Fruit fly (Drosophila melanogaster) whole organism, embryonic: ENCODE data around the gene CG7335.
A peak's percentile ranks its signal among the peaks of the same experiment; 100 is the strongest.

Experiments
- Abd-B ChIP-seq: fragments of 200-800 bp; sonication (Bioruptor generic); optimal IDR thresholded peaks from 2 replicates; lab custom pipeline; 2018; ENCODE audit warnings: missing biosample characterization, mild to moderate bottlenecking, missing genetic modification characterization, moderate library complexity
- Adf1 ChIP-seq: fragments of 200-800 bp; sonication (Bioruptor generic); IDR thresholded peaks from 2 replicates; pipeline ENCODE4 v1.3.6; 2022; ENCODE audit warnings: missing biosample characterization, missing genetic modification characterization
- CG12942 ChIP-seq: fragments of 200-800 bp; sonication (Bioruptor generic); optimal IDR thresholded peaks from 3 replicates; lab custom pipeline; 2016; ENCODE audit warnings: missing biosample characterization, missing genetic modification characterization
- CG13287 ChIP-seq: fragments of 200-800 bp; sonication (Bioruptor generic); IDR thresholded peaks from 2 replicates; pipeline ENCODE4 v1.3.6; 2022; ENCODE audit warnings: missing biosample characterization, missing genetic modification characterization; ENCODE audit not compliant: partially characterized antibody
- CG13894 ChIP-seq: fragments of 200-800 bp; sonication (Bioruptor generic); optimal IDR thresholded peaks from 3 replicates; lab custom pipeline; 2018; ENCODE audit warnings: missing biosample characterization, mild to moderate bottlenecking, missing genetic modification characterization, moderate library complexity
- CG15269 ChIP-seq: fragments of 200-800 bp; sonication (Bioruptor generic); optimal IDR thresholded peaks from 2 replicates; lab custom pipeline; 2018; ENCODE audit warnings: missing biosample characterization, mild to moderate bottlenecking, missing genetic modification characterization, moderate library complexity
- CG1647 ChIP-seq: fragments of 200-800 bp; sonication (Bioruptor generic); optimal IDR thresholded peaks from 3 replicates; lab custom pipeline; 2016; ENCODE audit warnings: missing biosample characterization, missing genetic modification characterization
- CG16813 ChIP-seq: fragments of 200-800 bp; sonication (Bioruptor generic); IDR thresholded peaks from 3 replicates; pipeline ENCODE4 v1.3.6; 2022; ENCODE audit warnings: missing biosample characterization, missing genetic modification characterization; ENCODE audit not compliant: partially characterized antibody
- CG17829 ChIP-seq: fragments of 200-800 bp; optimal IDR thresholded peaks from 2 replicates; lab custom pipeline; 2019; ENCODE audit warnings: missing biosample characterization, mild to moderate bottlenecking, missing genetic modification characterization, moderate library complexity
- CG18619 ChIP-seq: fragments of 200-800 bp; sonication (Bioruptor generic); optimal IDR thresholded peaks from 3 replicates; lab custom pipeline; 2017; ENCODE audit warnings: missing biosample characterization, mild to moderate bottlenecking, missing genetic modification characterization
- CG2199 ChIP-seq: fragments of 200-800 bp; sonication (Bioruptor generic); IDR thresholded peaks from 3 replicates; pipeline ENCODE4 v1.3.6; 2022; ENCODE audit warnings: missing biosample characterization, missing genetic modification characterization
- CG32772 ChIP-seq: fragments of 200-800 bp; sonication (Bioruptor generic); IDR thresholded peaks from 2 replicates; pipeline ENCODE4 v1.3.6; 2022; ENCODE audit warnings: missing biosample characterization, missing genetic modification characterization
- CG34422 ChIP-seq: fragments of 200-800 bp; sonication (Bioruptor generic); IDR thresholded peaks from 3 replicates; pipeline ENCODE4 v1.3.6; 2022; ENCODE audit warnings: missing biosample characterization, missing genetic modification characterization
- CG3726 ChIP-seq: fragments of 200-800 bp; sonication (Bioruptor generic); IDR thresholded peaks from 3 replicates; pipeline ENCODE4, ENCODE4 v1.3.6; 2022; ENCODE audit warnings: missing biosample characterization, missing genetic modification characterization
- CG3847 ChIP-seq: fragments of 200-800 bp; sonication (Bioruptor generic); IDR thresholded peaks from 2 replicates; pipeline ENCODE4 v1.3.6; 2022; ENCODE audit warnings: missing biosample characterization, missing genetic modification characterization
- CG42726 ChIP-seq: fragments of 200-800 bp; sonication (Bioruptor generic); IDR thresholded peaks from 2 replicates; pipeline ENCODE4 v1.3.6; 2022; ENCODE audit warnings: missing biosample characterization, missing genetic modification characterization; ENCODE audit not compliant: partially characterized antibody
- CG6791 ChIP-seq: fragments of 200-800 bp; sonication (Bioruptor generic); IDR thresholded peaks from 3 replicates; pipeline ENCODE4 v1.3.6; 2022; ENCODE audit warnings: missing biosample characterization, missing genetic modification characterization; ENCODE audit not compliant: partially characterized antibody
- CG8290 ChIP-seq, 3 experiments: fragments of 200-800 bp; sonication (Bioruptor generic); optimal IDR thresholded peaks; 2 replicates each; lab custom pipeline; 2016 to 2019; ENCODE audit warnings: missing biosample characterization in 3 of 3, missing genetic modification characterization in 3 of 3, mild to moderate bottlenecking in 2 of 3, moderate library complexity in 1 of 3
- CG9876 ChIP-seq: fragments of 200-800 bp; sonication (Bioruptor generic); optimal IDR thresholded peaks from 2 replicates; lab custom pipeline; 2016; ENCODE audit warnings: missing biosample characterization, missing genetic modification characterization
- CTCF ChIP-seq: fragments of 200-800 bp; sonication (Bioruptor generic); optimal IDR thresholded peaks from 2 replicates; lab custom pipeline; 2017; ENCODE audit warnings: missing biosample characterization, mild to moderate bottlenecking, missing genetic modification characterization, moderate library complexity
- CoRest ChIP-seq: fragments of 200-800 bp; sonication (Bioruptor generic); optimal IDR thresholded peaks from 3 replicates; lab custom pipeline; 2018; ENCODE audit warnings: missing biosample characterization, mild to moderate bottlenecking, missing genetic modification characterization, moderate library complexity
- D ChIP-seq, 2 experiments: fragments of 200-800 bp in 1 of 2; fragments of >200 bp in 1 of 2; sonication (Bioruptor generic) in 1 of 2; optimal IDR thresholded peaks; 2 replicates in 1 of 2; 3 replicates in 1 of 2; lab custom pipeline; 2017; ENCODE audit warnings: mild to moderate bottlenecking in 1 of 2, missing biosample characterization in 1 of 2, missing genetic modification characterization in 1 of 2, missing genetic modification reagents in 1 of 2
- Dek ChIP-seq: fragments of 200-800 bp; sonication (Bioruptor generic); optimal IDR thresholded peaks from 3 replicates; lab custom pipeline; 2019; ENCODE audit warnings: missing biosample characterization, mild to moderate bottlenecking, missing genetic modification characterization, moderate library complexity
- Dip2 ChIP-seq: fragments of 200-800 bp; sonication (Bioruptor generic); IDR thresholded peaks from 2 replicates; pipeline ENCODE4 v1.3.6; 2022; ENCODE audit warnings: missing biosample characterization, missing genetic modification characterization
- HLH4C ChIP-seq: fragments of 200-800 bp; sonication (Bioruptor generic); IDR thresholded peaks from 3 replicates; pipeline ENCODE4 v1.3.6; 2022; ENCODE audit warnings: missing biosample characterization, missing genetic modification characterization; ENCODE audit not compliant: partially characterized antibody
- HLH54F ChIP-seq: fragments of 200-800 bp; sonication (Bioruptor generic); optimal IDR thresholded peaks from 3 replicates; lab custom pipeline; 2016; ENCODE audit warnings: missing biosample characterization, missing genetic modification characterization
- Hmr ChIP-seq: fragments of 200-800 bp; sonication (Bioruptor generic); optimal IDR thresholded peaks from 3 replicates; lab custom pipeline; 2017; ENCODE audit warnings: mild to moderate bottlenecking, missing biosample characterization, missing genetic modification reagents, missing genetic modification characterization
- Hsf ChIP-seq: fragments of 200-800 bp; sonication (Bioruptor generic); optimal IDR thresholded peaks from 3 replicates; lab custom pipeline; 2016; ENCODE audit warnings: missing biosample characterization, missing genetic modification characterization
- Mrtf ChIP-seq: fragments of 200-800 bp; sonication (Bioruptor generic); IDR thresholded peaks from 3 replicates; pipeline ENCODE4 v1.3.6; 2022; ENCODE audit warnings: missing biosample characterization, missing genetic modification characterization
- Myb ChIP-seq: fragments of 200-800 bp; sonication (Bioruptor generic); optimal IDR thresholded peaks from 2 replicates; lab custom pipeline; 2016; ENCODE audit warnings: missing biosample characterization, missing genetic modification characterization
- Sry-β ChIP-seq: fragments of 200-800 bp; sonication (Bioruptor generic); optimal IDR thresholded peaks from 2 replicates; lab custom pipeline; 2018; ENCODE audit warnings: missing biosample characterization, mild to moderate bottlenecking, missing genetic modification characterization, moderate library complexity
- abd-A ChIP-seq: fragments of 200-800 bp; sonication (Bioruptor generic); optimal IDR thresholded peaks from 3 replicates; lab custom pipeline; 2019; ENCODE audit warnings: missing biosample characterization, mild to moderate bottlenecking, missing genetic modification characterization, moderate library complexity
- al ChIP-seq: fragments of 200-800 bp; sonication (Bioruptor generic); IDR thresholded peaks from 2 replicates; pipeline ENCODE4 v1.3.6; 2022; ENCODE audit warnings: missing biosample characterization, missing genetic modification characterization
- bcd ChIP-seq: fragments of 200-800 bp; sonication (Bioruptor generic); optimal IDR thresholded peaks from 2 replicates; lab custom pipeline; 2017; ENCODE audit warnings: missing biosample characterization, mild to moderate bottlenecking, missing genetic modification characterization
- chif ChIP-seq, 2 experiments: fragments of 200-800 bp; sonication (Bioruptor generic); optimal IDR thresholded peaks; 3 replicates each; lab custom pipeline; 2016; ENCODE audit warnings: missing biosample characterization in 2 of 2, missing genetic modification characterization in 2 of 2
- chinmo ChIP-seq: fragments of 200-800 bp; sonication (Bioruptor generic); IDR thresholded peaks from 4 replicates; pipeline ENCODE4 v1.3.6; 2022; ENCODE audit warnings: missing biosample characterization, missing genetic modification characterization; ENCODE audit not compliant: partially characterized antibody
- disco-r ChIP-seq: fragments of 200-800 bp; sonication (Bioruptor generic); optimal IDR thresholded peaks from 2 replicates; lab custom pipeline; 2016; ENCODE audit warnings: missing biosample characterization, missing genetic modification characterization
- fd102C ChIP-seq: fragments of 200-800 bp; sonication (Bioruptor generic); optimal IDR thresholded peaks from 2 replicates; lab custom pipeline; 2018; ENCODE audit warnings: missing biosample characterization, mild to moderate bottlenecking, missing genetic modification characterization, moderate library complexity
- gem ChIP-seq: fragments of 200-800 bp; sonication (Bioruptor generic); optimal IDR thresholded peaks from 2 replicates; lab custom pipeline; 2019; ENCODE audit warnings: missing biosample characterization, mild to moderate bottlenecking, missing genetic modification characterization, moderate library complexity
- inv ChIP-seq: fragments of 200-800 bp; sonication (Bioruptor generic); IDR thresholded peaks from 2 replicates; pipeline ENCODE4 v1.3.6; 2022; ENCODE audit warnings: missing biosample characterization, missing genetic modification characterization; ENCODE audit not compliant: partially characterized antibody
- knrl ChIP-seq: fragments of 200-800 bp; sonication (Bioruptor generic); IDR thresholded peaks from 3 replicates; pipeline ENCODE4 v1.3.6; 2022; ENCODE audit warnings: missing biosample characterization, missing genetic modification characterization; ENCODE audit not compliant: partially characterized antibody
- luna ChIP-seq: fragments of 200-800 bp; sonication (Bioruptor generic); optimal IDR thresholded peaks from 2 replicates; lab custom pipeline; 2016; ENCODE audit warnings: missing biosample characterization, missing genetic modification characterization
- mam ChIP-seq: fragments of 200-800 bp; sonication (Bioruptor generic); optimal IDR thresholded peaks from 3 replicates; lab custom pipeline; 2016; ENCODE audit warnings: missing biosample characterization, missing genetic modification characterization
- pita ChIP-seq: fragments of 200-800 bp; sonication (Bioruptor generic); optimal IDR thresholded peaks from 2 replicates; lab custom pipeline; 2017; ENCODE audit warnings: missing biosample characterization, mild to moderate bottlenecking, missing genetic modification characterization
- pnt ChIP-seq: fragments of 200-800 bp; sonication (Bioruptor generic); optimal IDR thresholded peaks from 3 replicates; lab custom pipeline; 2016; ENCODE audit warnings: missing biosample characterization, missing genetic modification characterization
- sug ChIP-seq: fragments of 200-800 bp; optimal IDR thresholded peaks from 2 replicates; lab custom pipeline; 2019; ENCODE audit warnings: missing biosample characterization, mild to moderate bottlenecking, missing genetic modification characterization, moderate library complexity
- vnd ChIP-seq: fragments of 200-800 bp; sonication (Bioruptor generic); IDR thresholded peaks from 3 replicates; pipeline ENCODE4 v1.3.6; 2022; ENCODE audit warnings: missing biosample characterization, missing genetic modification characterization; ENCODE audit not compliant: partially characterized antibody
- zen ChIP-seq: fragments of 200-800 bp; sonication (Bioruptor generic); optimal IDR thresholded peaks from 3 replicates; lab custom pipeline; 2018; ENCODE audit warnings: missing biosample characterization, mild to moderate bottlenecking, missing genetic modification characterization, moderate library complexity

CG7335 gene

DNA sequence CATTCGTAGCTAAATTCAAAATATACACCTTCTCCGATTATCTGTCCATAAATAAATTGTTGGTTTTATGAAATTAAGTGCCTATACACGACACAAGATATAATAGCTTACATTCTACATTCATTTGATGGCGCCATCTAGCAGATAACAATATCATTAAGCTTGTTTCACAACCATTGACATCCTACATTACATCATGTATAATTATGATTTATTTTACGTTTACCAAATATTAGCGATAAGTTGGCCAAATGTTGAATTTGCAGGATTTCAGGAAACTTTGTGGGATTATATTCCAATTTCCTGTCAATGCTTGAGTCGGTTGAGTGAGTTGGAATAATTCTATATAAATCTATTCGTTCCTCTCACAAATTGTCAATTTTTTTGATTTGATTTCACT lies 35.8 kb downstream of the CG7335 start (continued):
- TF ChIP-seq CG16813 (GFP tag; lab: Robert Waterston, UW) (peak; percentile 60; the same call in 2 of the 3 replicates), Sry-β (GFP tag; lab: Kevin White, UChicago) (no peak), gem (no peak), CG18619 (GFP tag; lab: Kevin White, UChicago) (no peak), CG1647 (GFP tag; lab: Kevin White, UChicago) (peak; percentile 19), CG3847 (GFP tag; lab: Robert Waterston, UW) (peak; percentile 40), pita (GFP tag; lab: Kevin White, UChicago) (peak; percentile 60), HLH54F (GFP tag; lab: Kevin White, UChicago) (peak; percentile 12), bcd (GFP tag; lab: Kevin White, UChicago) (peak; percentile 16), Adf1 (GFP tag; lab: Robert Waterston, UW) (peak; percentile 8; the same call in 1 of the 2 replicates), CG3726 (no peak), pnt (peak; percentile 5), mam (GFP tag; lab: Kevin White, UChicago) (peak; percentile 23), CG9876 (GFP tag; lab: Kevin White, UChicago) (peak; percentile 38), CG2199 (peak; percentile 99), CG17829 (tag; lab: Kevin White, UChicago) (peak; percentile 3), CG42726 (peak; percentile 91), abd-A (tag; lab: Kevin White, UChicago) (peak; percentile 57), zen (tag; lab: Kevin White, UChicago) (peak; percentile 75), knrl (GFP tag; lab: Robert Waterston, UW) (peak; percentile 73), CG13894 (tag; lab: Kevin White, UChicago) (peak; percentile 56), chinmo (GFP tag; lab: Robert Waterston, UW) (no peak), Hmr (GFP tag; lab: Kevin White, UChicago) (peak; percentile 24), luna (GFP tag; lab: Kevin White, UChicago) (peak; percentile 48), chif (GFP tag; optimal IDR thresholded peaks at IDR 0.05; lab: Kevin White, UChicago) (peak in 1 of 2 experiments; percentile 23), sug (tag; lab: Kevin White, UChicago) (peak; percentile 21), D (optimal IDR thresholded peaks at IDR 0.05; lab: Kevin White, UChicago) (no peak), D (GFP tag; optimal IDR thresholded peaks at IDR 0.05; lab: Kevin White, UChicago) (no peak), fd102C (GFP tag; lab: Kevin White, UChicago) (no peak), Dip2 (peak; percentile 95), Hsf (GFP tag; lab: Kevin White, UChicago) (peak; percentile 25), Dek (tag; lab: Kevin White, UChicago) (peak; percentile 17), CG34422 (GFP tag; lab: Robert Waterston, UW) (peak; percentile 34; the same call in 1 of the 3 replicates), Abd-B (peak; percentile 77), CG15269 (tag; lab: Kevin White, UChicago) (no peak), CTCF (GFP tag; lab: Kevin White, UChicago) (peak; percentile 94), Myb (GFP tag; lab: Kevin White, UChicago) (peak; percentile 27), al (no peak), inv (0 out of 2 replicates have a peak, but pooled peaks have one; percentile 17), CoRest (no peak), CG8290 (GFP tag; optimal IDR thresholded peaks at IDR 0.05; lab: Kevin White, UChicago) (no peak), CG8290 (tag; optimal IDR thresholded peaks at IDR 0.05; lab: Kevin White, UChicago) (peak in 1 of 2 experiments; percentile 56), vnd (GFP tag; lab: Robert Waterston, UW) (0 out of 3 replicates have a peak, but pooled peaks have one; percentile 45), disco-r (GFP tag; lab: Kevin White, UChicago) (no peak), HLH4C (GFP tag; lab: Robert Waterston, UW) (0 out of 3 replicates have a peak, but pooled peaks have one; percentile 36), CG13287 (peak; percentile 34; the same call in 1 of the 2 replicates), CG6791 (GFP tag; lab: Robert Waterston, UW) (peak; percentile 21; the same call in 1 of the 3 replicates), CG32772 (GFP tag; lab: Robert Waterston, UW) (no peak), Mrtf (no peak), CG12942 (GFP tag; lab: Kevin White, UChicago) (peak; percentile 13)
